Comparison of ENCODE assay signal across 1 worm cellular context in the genomic region with DNA sequence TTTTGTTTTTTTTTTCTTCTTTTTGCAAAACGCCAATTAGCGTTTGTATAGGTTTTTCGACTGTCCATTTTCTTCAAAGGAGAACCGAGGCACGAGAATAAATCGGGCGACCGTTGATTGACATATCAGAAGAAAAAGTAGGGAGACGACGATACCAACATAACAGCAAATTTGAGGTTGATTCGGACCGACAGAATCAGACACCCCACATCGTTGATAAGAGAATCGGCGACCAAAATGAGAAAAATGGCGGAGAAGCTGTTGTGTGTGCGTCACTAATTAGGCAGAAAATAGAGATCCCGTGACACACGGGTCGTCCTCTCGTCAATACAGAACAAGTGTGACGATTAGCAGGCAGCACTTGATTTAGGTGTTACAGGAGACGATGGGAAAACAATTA.
TF ChIP-seq lines count a peak whose summit lies in the region.

No protein-coding gene starts in this region.

TF ChIP-seq in whole organism, L1 larva, 84 proteins besides CTCF, POLR2A, EP300 and RAD21 (continued from another document):
- no peak for TF ChIP-seq nhr-19 (GFP tag; conservative IDR thresholded peaks at IDR 0.05; lab: Robert Waterston, UW)
- TF ChIP-seq aha-1 (tag; optimal IDR thresholded peaks at IDR 0.05; lab: Kevin White, UChicago) = no peak
- peak; percentile 11 for TF ChIP-seq nhr-90 (tag; optimal IDR thresholded peaks at IDR 0.05; lab: Kevin White, UChicago; ENCODE audit: poor library complexity)
- TF ChIP-seq C34B4.2 (tag; optimal IDR thresholded peaks at IDR 0.05; lab: Kevin White, UChicago) = no peak
- no peak for TF ChIP-seq ama-1 (optimal IDR thresholded peaks at IDR 0.05; lab: Kevin White, UChicago)
- no peak for TF ChIP-seq hlh-4 (tag; optimal IDR thresholded peaks at IDR 0.05; lab: Kevin White, UChicago)
- peak; percentile 63 for TF ChIP-seq unc-130 (tag; optimal IDR thresholded peaks at IDR 0.05; lab: Kevin White, UChicago)
- TF ChIP-seq ceh-8 (GFP tag; optimal IDR thresholded peaks at IDR 0.05; lab: Kevin White, UChicago) = no peak
- TF ChIP-seq lin-39 (tag; optimal IDR thresholded peaks at IDR 0.05; lab: Kevin White, UChicago) = no peak
- peak in 1 of 6 experiments; percentile 28 for TF ChIP-seq elt-3 (tag; optimal IDR thresholded peaks at IDR 0.05; lab: Kevin White, UChicago)
- no peak for TF ChIP-seq zag-1 (tag; optimal IDR thresholded peaks at IDR 0.05; lab: Kevin White, UChicago)
- no peak for TF ChIP-seq fos-1 (tag; optimal IDR thresholded peaks at IDR 0.05; lab: Kevin White, UChicago)
- peak; percentile 47 for TF ChIP-seq nhr-71 (tag; optimal IDR thresholded peaks at IDR 0.05; lab: Kevin White, UChicago)
- no peak for TF ChIP-seq unc-98 (GFP tag; IDR thresholded peaks at IDR 0.05; lab: Robert Waterston, UW)
- no peak for TF ChIP-seq hpl-2 (GFP tag; optimal IDR thresholded peaks at IDR 0.05; lab: Kevin White, UChicago)
- TF ChIP-seq snu-23 (GFP tag; optimal IDR thresholded peaks at IDR 0.05; lab: Kevin White, UChicago) = peak; percentile 8
- TF ChIP-seq nhr-85 (tag; lab: Kevin White, UChicago) = peak; percentile 85
- no peak for TF ChIP-seq irx-1 (tag; optimal IDR thresholded peaks at IDR 0.05; lab: Kevin White, UChicago)
- TF ChIP-seq lsy-2 (tag; optimal IDR thresholded peaks at IDR 0.05; lab: Kevin White, UChicago) = no peak
- TF ChIP-seq ceh-88 (GFP tag; IDR thresholded peaks at IDR 0.05; lab: Robert Waterston, UW) = no peak
- TF ChIP-seq zip-4 (GFP tag; optimal IDR thresholded peaks at IDR 0.05; lab: Kevin White, UChicago) = no peak
